Worm (Caenorhabditis elegans): Measurements from ENCODE around the gene agxt-1.

agxt-1 gene

DNA sequence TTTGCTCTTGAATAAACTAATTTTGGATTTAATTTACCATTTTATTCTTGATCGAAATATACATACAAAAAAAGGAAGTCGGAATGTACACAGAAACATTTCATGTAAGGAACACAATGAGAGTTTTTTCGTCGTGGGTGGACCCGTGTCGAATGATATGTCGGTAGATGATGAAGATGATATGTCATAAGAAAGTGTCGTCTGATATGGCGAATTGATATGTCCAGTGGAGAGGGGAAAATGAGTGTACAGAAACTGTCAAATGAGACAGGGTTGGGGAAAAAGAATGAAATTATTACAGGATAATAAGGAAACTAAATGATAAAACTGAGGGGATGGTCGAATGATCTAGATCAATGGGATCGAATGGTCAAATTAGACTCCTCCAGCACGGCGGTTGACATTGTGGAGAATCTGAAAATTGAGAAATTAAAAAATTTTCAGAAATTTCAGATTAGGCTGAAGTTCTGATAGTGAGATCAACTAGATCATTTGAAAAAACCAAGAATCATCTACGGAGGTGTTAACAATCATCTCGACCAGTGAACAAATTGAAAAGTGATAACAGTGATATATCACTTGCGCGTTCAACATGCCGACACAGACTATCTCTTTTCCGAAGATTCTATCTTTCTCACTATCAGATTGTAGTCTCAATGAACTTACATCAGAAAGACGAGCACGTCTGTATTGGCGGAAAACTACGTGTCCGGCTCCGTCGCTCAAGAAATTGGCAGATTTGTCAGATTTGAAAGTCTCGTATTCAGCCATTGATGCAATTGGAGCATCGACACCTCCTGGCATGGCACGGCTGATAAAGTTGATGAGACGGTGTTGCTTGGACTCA, 25.0 kb upstream of the agxt-1 start:
- TF ChIP-seq ama-1 (optimal IDR thresholded peaks at IDR 0.05) = peak; percentile 93
- TF ChIP-seq aly-2 (tag; optimal IDR thresholded peaks at IDR 0.05) = no peak
- peak; percentile 10 for TF ChIP-seq blmp-1 (tag; optimal IDR thresholded peaks at IDR 0.05; ENCODE audit: insufficient read depth)
- TF ChIP-seq nhr-21 (tag; optimal IDR thresholded peaks at IDR 0.05) = peak; percentile 89
- TF ChIP-seq sma-9 (GFP tag; optimal IDR thresholded peaks at IDR 0.05) = peak; percentile 78
- no peak for TF ChIP-seq sma-9 (tag; optimal IDR thresholded peaks at IDR 0.05)
- no peak for TF ChIP-seq lin-13 (GFP tag; optimal IDR thresholded peaks at IDR 0.05)
- TF ChIP-seq fos-1 (tag; optimal IDR thresholded peaks at IDR 0.05) = peak; percentile 37
- no peak for TF ChIP-seq lin-39 (tag; optimal IDR thresholded peaks at IDR 0.05)
- peak; percentile 14 for TF ChIP-seq sma-3 (GFP tag; optimal IDR thresholded peaks at IDR 0.05)
- TF ChIP-seq ztf-4 (tag; optimal IDR thresholded peaks at IDR 0.05) = peak; percentile 39
- TF ChIP-seq nhr-25 (tag; optimal IDR thresholded peaks at IDR 0.05) = peak; percentile 49
- TF ChIP-seq nhr-129 (tag; optimal IDR thresholded peaks at IDR 0.05) = peak; percentile 1

DNA sequence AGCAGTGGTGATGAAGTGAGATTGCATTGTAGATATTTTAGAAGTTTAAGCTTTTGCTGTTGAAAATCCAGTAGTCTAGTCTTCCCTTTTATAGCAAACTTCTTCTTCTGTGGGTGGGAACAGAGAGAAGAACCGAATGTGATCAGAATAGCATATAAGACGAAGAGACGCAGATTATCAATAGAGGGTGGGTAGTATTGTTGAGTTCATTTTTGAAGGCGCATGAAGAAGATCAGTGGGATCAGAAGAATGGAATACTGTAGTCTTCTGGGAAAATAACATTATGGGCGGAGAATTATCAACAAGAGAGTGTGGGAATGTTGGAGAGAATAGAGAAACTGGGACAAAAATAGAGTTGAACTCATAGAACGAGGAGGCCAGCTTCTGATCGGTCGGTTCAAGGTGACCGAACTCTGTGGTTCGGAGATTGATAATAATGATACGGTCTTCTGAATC, 24.2 kb upstream of the agxt-1 start, which contains the start of gene F46C5.1:
Gene F46C5.1 (minus strand): TSS at position 51 of the 456 bp plus-strand sequence.
- TF ChIP-seq lin-13 (GFP tag; optimal IDR thresholded peaks at IDR 0.05) = no peak
- no peak for TF ChIP-seq ceh-16 (tag; optimal IDR thresholded peaks at IDR 0.05)
- TF ChIP-seq unc-62 (GFP tag; optimal IDR thresholded peaks at IDR 0.05) = no peak
- no peak for TF ChIP-seq egl-27 (tag; optimal IDR thresholded peaks at IDR 0.05)
- TF ChIP-seq C34F6.9 (tag; optimal IDR thresholded peaks at IDR 0.05) = no peak
- TF ChIP-seq alr-1 (tag; optimal IDR thresholded peaks at IDR 0.05) = no peak
- TF ChIP-seq nhr-23 (tag; optimal IDR thresholded peaks at IDR 0.05) = no peak
- no peak for TF ChIP-seq sma-9 (GFP tag; optimal IDR thresholded peaks at IDR 0.05)
- no peak for TF ChIP-seq sma-9 (tag; optimal IDR thresholded peaks at IDR 0.05)
- no peak for TF ChIP-seq skn-1 (tag; optimal IDR thresholded peaks at IDR 0.05)
- TF ChIP-seq sem-4 (tag; optimal IDR thresholded peaks at IDR 0.05) = no peak
- no peak for TF ChIP-seq nhr-12 (tag; optimal IDR thresholded peaks at IDR 0.05)
- no peak for TF ChIP-seq mdl-1 (tag; optimal IDR thresholded peaks at IDR 0.05)
- no peak for TF ChIP-seq aly-2 (tag; optimal IDR thresholded peaks at IDR 0.05)
- TF ChIP-seq ztf-11 (tag; optimal IDR thresholded peaks at IDR 0.05) = no peak
- no peak for TF ChIP-seq gmeb-1 (tag; optimal IDR thresholded peaks at IDR 0.05)
- no peak for TF ChIP-seq ztf-4 (tag; optimal IDR thresholded peaks at IDR 0.05)

ce11 chrII:8822711-8823110, 22.7 kb upstream of the agxt-1 start:
- TF ChIP-seq elt-1 (tag; optimal IDR thresholded peaks at IDR 0.05) (no peak), nhr-23 (tag; optimal IDR thresholded peaks at IDR 0.05) (no peak), sem-4 (tag; optimal IDR thresholded peaks at IDR 0.05) (no peak), nhr-237 (tag; optimal IDR thresholded peaks at IDR 0.05) (no peak), unc-62 (GFP tag; optimal IDR thresholded peaks at IDR 0.05) (no peak), mab-5 (tag; optimal IDR thresholded peaks at IDR 0.05) (no peak), egl-27 (tag; optimal IDR thresholded peaks at IDR 0.05) (no peak), ztf-4 (tag; optimal IDR thresholded peaks at IDR 0.05) (no peak), snpc-4 (tag; optimal IDR thresholded peaks at IDR 0.05) (no peak), nhr-11 (tag; optimal IDR thresholded peaks at IDR 0.05) (no peak), R02D3.7 (tag; optimal IDR thresholded peaks at IDR 0.05) (no peak), crh-2 (tag; optimal IDR thresholded peaks at IDR 0.05) (peak; percentile 9), peb-1 (tag; optimal IDR thresholded peaks at IDR 0.05) (no peak), blmp-1 (tag; optimal IDR thresholded peaks at IDR 0.05; ENCODE audit: insufficient read depth) (peak; percentile 53), nhr-12 (tag; optimal IDR thresholded peaks at IDR 0.05) (no peak), Y55F3AM.14 (GFP tag; optimal IDR thresholded peaks at IDR 0.05) (no peak), ztf-11 (tag; optimal IDR thresholded peaks at IDR 0.05) (no peak), zag-1 (tag; optimal IDR thresholded peaks at IDR 0.05) (no peak), alr-1 (tag; optimal IDR thresholded peaks at IDR 0.05) (no peak), fos-1 (tag; optimal IDR thresholded peaks at IDR 0.05) (no peak), mbf-1 (tag; optimal IDR thresholded peaks at IDR 0.05) (no peak), sma-3 (GFP tag; optimal IDR thresholded peaks at IDR 0.05) (peak; percentile 69), ama-1 (optimal IDR thresholded peaks at IDR 0.05) (no peak), ZK546.5 (tag; optimal IDR thresholded peaks at IDR 0.05) (no peak), elt-3 (tag; optimal IDR thresholded peaks at IDR 0.05) (no peak), ztf-1 (GFP tag; conservative IDR thresholded peaks at IDR 0.05) (no peak), nhr-21 (tag; optimal IDR thresholded peaks at IDR 0.05) (peak; percentile 92), nhr-6 (tag; optimal IDR thresholded peaks at IDR 0.05) (peak; percentile 45), lin-11 (tag; optimal IDR thresholded peaks at IDR 0.05) (no peak), gmeb-1 (tag; optimal IDR thresholded peaks at IDR 0.05) (no peak), C34F6.9 (tag; optimal IDR thresholded peaks at IDR 0.05) (no peak), aly-2 (tag; optimal IDR thresholded peaks at IDR 0.05) (no peak), nhr-10 (tag; optimal IDR thresholded peaks at IDR 0.05) (no peak), lsy-2 (tag; optimal IDR thresholded peaks at IDR 0.05) (peak in 1 of 2 experiments; percentile 10), mdl-1 (tag; optimal IDR thresholded peaks at IDR 0.05) (peak in 1 of 2 experiments; percentile 45), ceh-16 (tag; optimal IDR thresholded peaks at IDR 0.05) (no peak), sma-9 (GFP tag; optimal IDR thresholded peaks at IDR 0.05) (peak; percentile 96), sma-9 (tag; optimal IDR thresholded peaks at IDR 0.05) (no peak), skn-1 (tag; optimal IDR thresholded peaks at IDR 0.05) (no peak), nhr-77 (tag; optimal IDR thresholded peaks at IDR 0.05) (no peak), nhr-25 (tag; optimal IDR thresholded peaks at IDR 0.05) (peak; percentile 59), unc-55 (GFP tag; optimal IDR thresholded peaks at IDR 0.05) (no peak)
